Fruit fly (Drosophila melanogaster): ENCODE measurements around the gene CG31139.

CG31139 gene

DNA sequence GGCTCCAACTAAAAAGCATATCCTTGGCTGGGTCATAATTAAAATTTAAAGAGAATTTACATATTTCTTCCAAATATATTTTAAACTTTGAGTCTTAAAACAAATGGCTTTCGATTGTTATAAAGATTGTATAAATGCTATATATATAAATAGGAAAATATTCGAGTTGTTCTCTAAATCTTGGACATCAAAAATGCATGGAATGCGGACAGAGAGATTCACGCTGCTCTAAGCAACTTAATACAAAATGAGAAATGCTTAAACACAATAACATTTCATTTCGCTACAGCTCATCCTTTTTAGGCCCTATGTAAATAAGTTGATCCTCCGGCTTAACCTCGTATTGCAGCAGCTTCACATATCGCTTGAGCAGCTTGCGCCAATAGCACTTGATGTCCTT, at the start of gene CG31139:
Gene CG31139, minus strand, starts transcription at position 101 of the 400 bp plus-strand sequence.
- TF ChIP-seq CG8478 (optimal IDR thresholded peaks at IDR 0.05) = no peak
- no peak for TF ChIP-seq Dll (optimal IDR thresholded peaks at IDR 0.05)
- TF ChIP-seq psq (optimal IDR thresholded peaks at IDR 0.05) = no peak
- no peak for TF ChIP-seq pan (optimal IDR thresholded peaks at IDR 0.05)
- no peak for TF ChIP-seq EcR (GFP tag; optimal IDR thresholded peaks at IDR 0.05)
- no peak for TF ChIP-seq usp (GFP tag; optimal IDR thresholded peaks at IDR 0.05)

- TF ChIP-seq usp (GFP tag; optimal IDR thresholded peaks at IDR 0.05) = no peak
- TF ChIP-seq pan (optimal IDR thresholded peaks at IDR 0.05) = no peak
- no peak for TF ChIP-seq Dll (optimal IDR thresholded peaks at IDR 0.05)
- TF ChIP-seq psq (optimal IDR thresholded peaks at IDR 0.05) = no peak
- no peak for TF ChIP-seq CG8478 (optimal IDR thresholded peaks at IDR 0.05)
- TF ChIP-seq EcR (GFP tag; optimal IDR thresholded peaks at IDR 0.05) = no peak
Observed at dm6 chr3R:22793953-22794352, 45.1 kb upstream of the CG31139 start.

dm6 chr3R:22789106-22789505, 40.2 kb upstream of the CG31139 start:
- TF ChIP-seq pan (optimal IDR thresholded peaks at IDR 0.05) (no peak), usp (GFP tag; optimal IDR thresholded peaks at IDR 0.05) (no peak)

DNA sequence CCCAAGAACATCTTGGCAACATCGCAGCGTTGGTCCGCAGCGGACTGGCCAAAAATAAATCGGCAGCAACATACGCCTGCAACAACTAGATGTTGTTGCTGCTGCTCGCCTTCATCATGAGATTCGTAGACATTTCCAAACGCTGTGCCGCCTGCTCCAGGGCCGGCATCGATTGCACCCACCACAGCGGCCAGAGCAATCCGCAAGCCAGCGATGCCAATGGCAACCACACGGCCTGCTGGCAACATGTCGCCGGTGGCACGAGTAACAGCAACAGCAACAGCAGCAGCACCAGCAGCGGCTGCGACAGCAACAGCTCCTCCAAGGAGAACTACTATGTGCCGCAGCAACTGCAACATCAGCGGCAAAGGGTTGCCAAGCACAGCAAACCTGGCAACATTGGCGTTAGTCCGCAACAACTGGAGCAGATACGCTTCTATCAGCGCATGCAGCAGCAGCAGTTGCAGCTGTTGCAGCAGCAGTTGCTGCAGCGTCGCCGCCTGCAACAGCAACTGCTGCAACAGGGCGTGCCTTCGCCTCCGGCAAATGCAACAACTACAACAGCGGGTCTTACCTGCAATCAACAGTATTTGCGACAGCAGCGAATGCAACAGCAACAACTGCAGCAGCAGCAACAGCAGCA, 35.9 kb upstream of the CG31139 start:
- no peak for TF ChIP-seq EcR (GFP tag; optimal IDR thresholded peaks at IDR 0.05)
- TF ChIP-seq usp (GFP tag; optimal IDR thresholded peaks at IDR 0.05) = no peak
- TF ChIP-seq pan (optimal IDR thresholded peaks at IDR 0.05) = no peak
- TF ChIP-seq psq (optimal IDR thresholded peaks at IDR 0.05) = no peak
- TF ChIP-seq Dll (optimal IDR thresholded peaks at IDR 0.05) = no peak

- TF ChIP-seq CG8478 (optimal IDR thresholded peaks at IDR 0.05) = no peak
- TF ChIP-seq Dll (optimal IDR thresholded peaks at IDR 0.05) = no peak
- no peak for TF ChIP-seq usp (GFP tag; optimal IDR thresholded peaks at IDR 0.05)
- no peak for TF ChIP-seq psq (optimal IDR thresholded peaks at IDR 0.05)
- TF ChIP-seq EcR (GFP tag; optimal IDR thresholded peaks at IDR 0.05) = no peak
- TF ChIP-seq pan (optimal IDR thresholded peaks at IDR 0.05) = no peak
Observed at dm6 chr3R:22781412-22781811, 32.6 kb upstream of the CG31139 start.

dm6 chr3R:22780135-22780534, 31.3 kb upstream of the CG31139 start:
- TF ChIP-seq Dll (optimal IDR thresholded peaks at IDR 0.05) (no peak), usp (GFP tag; optimal IDR thresholded peaks at IDR 0.05) (no peak), pan (optimal IDR thresholded peaks at IDR 0.05) (no peak), EcR (GFP tag; optimal IDR thresholded peaks at IDR 0.05) (no peak), CG8478 (optimal IDR thresholded peaks at IDR 0.05) (no peak), psq (optimal IDR thresholded peaks at IDR 0.05) (no peak)

DNA sequence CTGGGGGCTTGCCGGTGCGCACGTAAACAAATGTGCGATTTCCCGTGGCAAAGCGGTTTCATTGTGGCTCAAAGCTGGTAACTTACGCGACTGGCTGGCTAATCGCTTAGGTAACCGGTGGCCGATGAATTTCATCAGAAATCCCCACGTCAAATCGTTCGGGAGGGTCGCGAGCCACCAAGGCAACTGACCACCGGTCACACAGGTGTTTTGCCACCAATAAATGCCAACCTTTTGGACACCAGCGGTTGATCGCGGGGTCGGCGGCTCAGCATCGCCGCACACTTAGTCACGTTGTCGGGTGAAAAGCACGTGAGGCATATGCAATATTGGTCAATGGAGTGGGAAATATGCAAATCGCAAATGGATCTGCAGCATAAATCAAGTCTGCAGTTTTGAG, 27.6 kb upstream of the CG31139 start:
- no peak for TF ChIP-seq Dll (optimal IDR thresholded peaks at IDR 0.05)
- TF ChIP-seq CG8478 (optimal IDR thresholded peaks at IDR 0.05) = no peak
- TF ChIP-seq pan (optimal IDR thresholded peaks at IDR 0.05) = no peak
- TF ChIP-seq usp (GFP tag; optimal IDR thresholded peaks at IDR 0.05) = no peak
- TF ChIP-seq psq (optimal IDR thresholded peaks at IDR 0.05) = no peak
- TF ChIP-seq EcR (GFP tag; optimal IDR thresholded peaks at IDR 0.05) = no peak

DNA sequence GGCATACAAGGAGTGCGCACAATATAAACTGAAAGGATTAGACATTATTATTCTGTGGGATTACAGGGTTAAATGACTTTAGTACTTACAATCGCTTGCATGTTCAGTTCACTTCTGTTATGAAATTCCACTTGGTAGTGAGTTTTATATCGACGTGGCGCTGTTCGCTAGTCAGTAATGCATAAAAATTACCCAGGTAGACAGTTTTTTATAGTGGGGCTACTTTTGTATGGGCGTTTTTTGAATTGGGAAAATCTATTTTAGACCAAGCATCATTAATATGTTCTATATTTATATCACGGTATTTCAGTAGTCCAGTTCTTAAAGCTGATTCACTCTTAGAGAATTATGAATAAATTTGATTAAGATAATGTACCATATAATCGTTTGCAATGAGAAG, 22.8 kb upstream of the CG31139 start, which contains the start of gene CG43095:
Gene CG43095, minus strand, starts transcription at position 101 of the 400 bp plus-strand sequence.
- TF ChIP-seq EcR (GFP tag; optimal IDR thresholded peaks at IDR 0.05) (no peak), usp (GFP tag; optimal IDR thresholded peaks at IDR 0.05) (no peak), psq (optimal IDR thresholded peaks at IDR 0.05) (no peak), pan (optimal IDR thresholded peaks at IDR 0.05) (no peak), CG8478 (optimal IDR thresholded peaks at IDR 0.05) (no peak), Dll (optimal IDR thresholded peaks at IDR 0.05) (no peak)

- TF ChIP-seq Dll (optimal IDR thresholded peaks at IDR 0.05) (no peak), usp (GFP tag; optimal IDR thresholded peaks at IDR 0.05) (no peak), psq (optimal IDR thresholded peaks at IDR 0.05) (no peak), CG8478 (optimal IDR thresholded peaks at IDR 0.05) (no peak), pan (optimal IDR thresholded peaks at IDR 0.05) (no peak), EcR (GFP tag; optimal IDR thresholded peaks at IDR 0.05) (no peak)
Observed at dm6 chr3R:22770887-22771286, 22.0 kb upstream of the CG31139 start, which contains the start of gene CG43094. TSS of gene CG43094 (minus strand) at chr3R:22770987.

- TF ChIP-seq CG8478 (optimal IDR thresholded peaks at IDR 0.05) (no peak), Dll (optimal IDR thresholded peaks at IDR 0.05) (no peak), psq (optimal IDR thresholded peaks at IDR 0.05) (no peak), pan (optimal IDR thresholded peaks at IDR 0.05) (no peak), usp (GFP tag; optimal IDR thresholded peaks at IDR 0.05) (no peak), EcR (GFP tag; optimal IDR thresholded peaks at IDR 0.05) (no peak)
Observed at dm6 chr3R:22770207-22770606, 21.4 kb upstream of the CG31139 start, which contains the start of gene CG43093. TSS of gene CG43093 (minus strand) at chr3R:22770307.

DNA sequence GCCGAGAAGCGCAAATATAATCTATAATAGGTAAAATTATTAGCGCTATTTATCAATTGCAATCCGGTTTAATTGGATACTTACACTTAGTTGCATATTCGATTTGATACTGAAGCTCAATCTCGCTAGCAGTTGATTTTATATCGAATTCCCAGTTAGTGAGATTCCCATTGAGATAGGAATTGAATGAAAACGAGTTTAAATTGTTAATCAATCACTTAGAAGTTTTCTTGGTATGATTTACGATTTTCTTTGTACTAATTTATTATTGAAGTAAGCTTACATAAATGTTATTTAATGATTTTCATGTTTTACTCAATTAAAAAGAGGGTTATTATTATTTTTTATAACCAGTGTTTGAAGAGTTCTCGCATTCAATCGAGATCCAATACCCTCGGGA, 20.7 kb upstream of the CG31139 start, which contains the start of gene CG43092:
Gene CG43092, minus strand, starts transcription at position 101 of the 400 bp plus-strand sequence.
- TF ChIP-seq pan (optimal IDR thresholded peaks at IDR 0.05) (no peak), psq (optimal IDR thresholded peaks at IDR 0.05) (no peak), usp (GFP tag; optimal IDR thresholded peaks at IDR 0.05) (no peak), CG8478 (optimal IDR thresholded peaks at IDR 0.05) (no peak), Dll (optimal IDR thresholded peaks at IDR 0.05) (no peak), EcR (GFP tag; optimal IDR thresholded peaks at IDR 0.05) (no peak)

- no peak for TF ChIP-seq EcR (GFP tag; optimal IDR thresholded peaks at IDR 0.05)
- no peak for TF ChIP-seq pan (optimal IDR thresholded peaks at IDR 0.05)
- TF ChIP-seq CG8478 (optimal IDR thresholded peaks at IDR 0.05) = no peak
- no peak for TF ChIP-seq psq (optimal IDR thresholded peaks at IDR 0.05)
- no peak for TF ChIP-seq usp (GFP tag; optimal IDR thresholded peaks at IDR 0.05)
- no peak for TF ChIP-seq Dll (optimal IDR thresholded peaks at IDR 0.05)
Observed at dm6 chr3R:22768633-22769032, 19.8 kb upstream of the CG31139 start, which contains the start of gene CG43091. TSS of gene CG43091 (minus strand) at chr3R:22768733.
